In genomic region chr3R:11778012-11778865, dm6 we compare ENCODE assay signal across 6 fruit fly cellular contexts.
TF ChIP-seq lines count a peak whose summit lies in the region.

No protein-coding gene starts in this region.

- TF ChIP-seq CTCF in whole organism, embryonic (GFP tag; optimal IDR thresholded peaks at IDR 0.05; lab: Kevin White, UChicago), result no peak

TF ChIP-seq in whole organism, 6 proteins besides CTCF, POLR2A, EP300 and RAD21:
- TF ChIP-seq EcR (GFP tag; optimal IDR thresholded peaks at IDR 0.05; lab: Kevin White, UChicago) (no peak), pan (optimal IDR thresholded peaks at IDR 0.05; lab: Kevin White, UChicago) (peak; percentile 97), Dll (optimal IDR thresholded peaks at IDR 0.05; lab: Kevin White, UChicago) (peak; percentile 35), CG8478 (optimal IDR thresholded peaks at IDR 0.05; lab: Kevin White, UChicago) (no peak)

TF ChIP-seq in whole organism, adult, 20 proteins besides CTCF, POLR2A, EP300 and RAD21 (continues in another document):
- TF ChIP-seq ovo (GFP tag; optimal IDR thresholded peaks at IDR 0.05; lab: Kevin White, UChicago) (peak; percentile 70), Hr96 (GFP tag; optimal IDR thresholded peaks at IDR 0.05; lab: Kevin White, UChicago) (peak; percentile 79), pad (GFP tag; optimal IDR thresholded peaks at IDR 0.05; lab: Kevin White, UChicago) (peak; percentile 69), Clk (GFP tag; optimal IDR thresholded peaks at IDR 0.05; lab: Kevin White, UChicago) (peak; percentile 8), CG33017 (tag; optimal IDR thresholded peaks at IDR 0.05; lab: Kevin White, UChicago) (peak; percentile 15), cnc (optimal IDR thresholded peaks at IDR 0.05; lab: Kevin White, UChicago) (no peak), CG5204 (GFP tag; optimal IDR thresholded peaks at IDR 0.05; lab: Kevin White, UChicago) (peak; percentile 85), cic (GFP tag; optimal IDR thresholded peaks at IDR 0.05; lab: Kevin White, UChicago) (peak; percentile 76), CG14711 (tag; optimal IDR thresholded peaks at IDR 0.05; lab: Kevin White, UChicago) (peak; percentile 14), bab1 (GFP tag; optimal IDR thresholded peaks at IDR 0.05; lab: Kevin White, UChicago) (peak; percentile 39), CG12768 (GFP tag; optimal IDR thresholded peaks at IDR 0.05; lab: Kevin White, UChicago) (peak; percentile 74), Crg-1 (GFP tag; optimal IDR thresholded peaks at IDR 0.05; lab: Kevin White, UChicago) (peak; percentile 63), CG11617 (GFP tag; optimal IDR thresholded peaks at IDR 0.05; lab: Kevin White, UChicago) (peak; percentile 98), toe (GFP tag; optimal IDR thresholded peaks at IDR 0.05; lab: Kevin White, UChicago) (peak; percentile 68), tj (GFP tag; optimal IDR thresholded peaks at IDR 0.05; lab: Kevin White, UChicago) (peak; percentile 76), CG7045 (GFP tag; optimal IDR thresholded peaks at IDR 0.05; lab: Kevin White, UChicago) (peak; percentile 79), CG1620 (GFP tag; optimal IDR thresholded peaks at IDR 0.05; lab: Kevin White, UChicago) (peak; percentile 72)

TF ChIP-seq in whole organism, embryonic, 481 proteins besides CTCF, POLR2A, EP300 and RAD21 (continues in another document):
- TF ChIP-seq inv (GFP tag; IDR thresholded peaks at IDR 0.05; lab: Robert Waterston, UW; ENCODE audit: partially characterized antibody) (no peak), kni (GFP tag; optimal IDR thresholded peaks at IDR 0.05; lab: Kevin White, UChicago) (peak; percentile 97), CG1233 (GFP tag; optimal IDR thresholded peaks at IDR 0.05; lab: Kevin White, UChicago) (peak; percentile 56), gce (GFP tag; IDR thresholded peaks at IDR 0.05; lab: Robert Waterston, UW) (peak; percentile 58; the same call in 1 of the 3 replicates), tx (GFP tag; optimal IDR thresholded peaks at IDR 0.05; lab: Kevin White, UChicago) (peak; percentile 12), CG16779 (GFP tag; IDR thresholded peaks at IDR 0.05; lab: Robert Waterston, UW) (peak; percentile 74), Ets97D (GFP tag; optimal IDR thresholded peaks at IDR 0.05; lab: Kevin White, UChicago) (peak; percentile 65), CG1832 (GFP tag; optimal IDR thresholded peaks at IDR 0.05; lab: Kevin White, UChicago) (no peak), CG13624 (GFP tag; optimal IDR thresholded peaks at IDR 0.05; lab: Kevin White, UChicago) (peak; percentile 52), CG34224 (GFP tag; IDR thresholded peaks at IDR 0.05; lab: Robert Waterston, UW; ENCODE audit: partially characterized antibody) (no peak), Atf3 (GFP tag; optimal IDR thresholded peaks at IDR 0.05; lab: Kevin White, UChicago) (no peak), grn (GFP tag; optimal IDR thresholded peaks at IDR 0.05; lab: Kevin White, UChicago) (no peak), seq (GFP tag; IDR thresholded peaks at IDR 0.05; lab: Robert Waterston, UW) (peak; percentile 61; the same call in 1 of the 2 replicates), HLH3B (GFP tag; IDR thresholded peaks at IDR 0.05; lab: Robert Waterston, UW) (no peak), CG7987 (GFP tag; optimal IDR thresholded peaks at IDR 0.05; lab: Kevin White, UChicago) (peak; percentile 69), gcm2 (GFP tag; optimal IDR thresholded peaks at IDR 0.05; lab: Kevin White, UChicago) (peak; percentile 49), CG8765 (GFP tag; IDR thresholded peaks at IDR 0.05; lab: Robert Waterston, UW) (no peak)

TF ChIP-seq in whole organism, prepupa, 60 proteins besides CTCF, POLR2A, EP300 and RAD21 (continues in another document):
- no peak for TF ChIP-seq CG7368 (GFP tag; optimal IDR thresholded peaks at IDR 0.05; lab: Kevin White, UChicago)
- TF ChIP-seq CG6792 (GFP tag; optimal IDR thresholded peaks at IDR 0.05; lab: Kevin White, UChicago), result peak; percentile 65
- peak; percentile 99 for TF ChIP-seq Blimp-1 (GFP tag; optimal IDR thresholded peaks at IDR 0.05; lab: Kevin White, UChicago)
- TF ChIP-seq Sox14 (GFP tag; optimal IDR thresholded peaks at IDR 0.05; lab: Kevin White, UChicago), result peak; percentile 49
- peak; percentile 48 for TF ChIP-seq CG8119 (GFP tag; IDR thresholded peaks at IDR 0.05; lab: Robert Waterston, UW)
- peak; percentile 44 for TF ChIP-seq CG6808 (GFP tag; optimal IDR thresholded peaks at IDR 0.05; lab: Kevin White, UChicago)
- TF ChIP-seq ss (GFP tag; optimal IDR thresholded peaks at IDR 0.05; lab: Kevin White, UChicago), result peak; percentile 30 to 70
- peak; percentile 52 for TF ChIP-seq Sox102F (GFP tag; optimal IDR thresholded peaks at IDR 0.05; lab: Kevin White, UChicago)
- TF ChIP-seq CG3919 (GFP tag; optimal IDR thresholded peaks at IDR 0.05; lab: Kevin White, UChicago), result peak; percentile 65
- TF ChIP-seq CG4318 (GFP tag; optimal IDR thresholded peaks at IDR 0.05; lab: Kevin White, UChicago), result peak; percentile 79
- no peak for TF ChIP-seq fd85E (GFP tag; optimal IDR thresholded peaks at IDR 0.05; lab: Kevin White, UChicago)
- peak; percentile 8; the same call in 1 of the 2 replicates for TF ChIP-seq CG15336 (GFP tag; IDR thresholded peaks at IDR 0.05; lab: Robert Waterston, UW)
- no peak for TF ChIP-seq topi (GFP tag; optimal IDR thresholded peaks at IDR 0.05; lab: Kevin White, UChicago)
- TF ChIP-seq Ets96B (tag; optimal IDR thresholded peaks at IDR 0.05; lab: Kevin White, UChicago), result peak; percentile 42
- TF ChIP-seq dsx (GFP tag; optimal IDR thresholded peaks at IDR 0.05; lab: Kevin White, UChicago; ENCODE audit: poor library complexity, severe bottlenecking), result peak; percentile 58
- peak; percentile 81 for TF ChIP-seq CG6854 (GFP tag; optimal IDR thresholded peaks at IDR 0.05; lab: Kevin White, UChicago)
- peak; percentile 68 for TF ChIP-seq CG10631 (GFP tag; optimal IDR thresholded peaks at IDR 0.05; lab: Kevin White, UChicago)
- TF ChIP-seq Eip93F (GFP tag; optimal IDR thresholded peaks at IDR 0.05; lab: Kevin White, UChicago), result peak; percentile 28

TF ChIP-seq in whole organism, pupa, 21 proteins besides CTCF, POLR2A, EP300 and RAD21 (continues in another document):
- TF ChIP-seq Pif1B (GFP tag; optimal IDR thresholded peaks at IDR 0.05; lab: Kevin White, UChicago) (no peak), CG14655 (GFP tag; optimal IDR thresholded peaks at IDR 0.05; lab: Kevin White, UChicago) (peak; percentile 75), Pif1A (GFP tag; optimal IDR thresholded peaks at IDR 0.05; lab: Kevin White, UChicago) (peak; percentile 47), Snoo (tag; optimal IDR thresholded peaks at IDR 0.05; lab: Kevin White, UChicago) (peak; percentile 63), rn (GFP tag; IDR thresholded peaks at IDR 0.05; lab: Robert Waterston, UW) (0 out of 2 replicates have a peak, but pooled peaks have one; percentile 9), fd96Ca (GFP tag; IDR thresholded peaks at IDR 0.05; lab: Robert Waterston, UW) (peak; percentile 67), CG10348 (GFP tag; IDR thresholded peaks at IDR 0.05; lab: Robert Waterston, UW) (0 out of 2 replicates have a peak, but pooled peaks have one; percentile 5), EcR (GFP tag; optimal IDR thresholded peaks at IDR 0.05; lab: Kevin White, UChicago) (peak; percentile 55), CG17806 (tag; optimal IDR thresholded peaks at IDR 0.05; lab: Kevin White, UChicago) (no peak), Ets98B (GFP tag; IDR thresholded peaks at IDR 0.05; lab: Robert Waterston, UW) (peak; percentile 72), CG12605 (GFP tag; IDR thresholded peaks at IDR 0.05; lab: Robert Waterston, UW) (peak; percentile 64), CG32121 (GFP tag; IDR thresholded peaks at IDR 0.05; lab: Robert Waterston, UW) (peak; percentile 57; the same call in 1 of the 2 replicates), gl (tag; optimal IDR thresholded peaks at IDR 0.05; lab: Kevin White, UChicago) (peak; percentile 27), CG8159 (tag; optimal IDR thresholded peaks at IDR 0.05; lab: Kevin White, UChicago) (peak; percentile 57), CG13204 (GFP tag; optimal IDR thresholded peaks at IDR 0.05; lab: Kevin White, UChicago) (peak; percentile 61), CG8301 (tag; optimal IDR thresholded peaks at IDR 0.05; lab: Kevin White, UChicago) (no peak), CG4496 (GFP tag; IDR thresholded peaks at IDR 0.05; lab: Robert Waterston, UW) (peak; percentile 44; the same call in 1 of the 3 replicates), CG34367 (tag; optimal IDR thresholded peaks at IDR 0.05; lab: Kevin White, UChicago) (peak; percentile 57), CG15710 (tag; optimal IDR thresholded peaks at IDR 0.05; lab: Kevin White, UChicago) (peak; percentile 72)

TF ChIP-seq in whole organism, wandering third instar larva, 38 proteins besides CTCF, POLR2A, EP300 and RAD21:
- TF ChIP-seq OdsH (GFP tag; optimal IDR thresholded peaks at IDR 0.05; lab: Kevin White, UChicago), result peak; percentile 61
- peak; percentile 98 for TF ChIP-seq fru (GFP tag; optimal IDR thresholded peaks at IDR 0.05; lab: Kevin White, UChicago)
- TF ChIP-seq HLH106 (tag; optimal IDR thresholded peaks at IDR 0.05; lab: Kevin White, UChicago), result peak; percentile 55
- TF ChIP-seq Sp1 (GFP tag; optimal IDR thresholded peaks at IDR 0.05; lab: Kevin White, UChicago), result peak; percentile 70
- TF ChIP-seq woc (GFP tag; optimal IDR thresholded peaks at IDR 0.05; lab: Kevin White, UChicago), result peak; percentile 79
- peak; percentile 44 for TF ChIP-seq ey (GFP tag; optimal IDR thresholded peaks at IDR 0.05; lab: Kevin White, UChicago)
- TF ChIP-seq dsf (GFP tag; optimal IDR thresholded peaks at IDR 0.05; lab: Kevin White, UChicago; ENCODE audit: borderline replicate concordance), result no peak
- peak; percentile 16 for TF ChIP-seq br (GFP tag; optimal IDR thresholded peaks at IDR 0.05; lab: Kevin White, UChicago)
- peak; percentile 78 for TF ChIP-seq sv (GFP tag; optimal IDR thresholded peaks at IDR 0.05; lab: Kevin White, UChicago)
- TF ChIP-seq foxo (GFP tag; optimal IDR thresholded peaks at IDR 0.05; lab: Kevin White, UChicago), result peak; percentile 3 to 52
- peak; percentile 57 for TF ChIP-seq rgr (GFP tag; optimal IDR thresholded peaks at IDR 0.05; lab: Kevin White, UChicago)
- TF ChIP-seq N (GFP tag; optimal IDR thresholded peaks at IDR 0.05; lab: Kevin White, UChicago), result no peak
- TF ChIP-seq psq (GFP tag; optimal IDR thresholded peaks at IDR 0.05; lab: Kevin White, UChicago), result peak; percentile 67
- no peak for TF ChIP-seq Hr83 (GFP tag; optimal IDR thresholded peaks at IDR 0.05; lab: Kevin White, UChicago; ENCODE audit: poor library complexity, severe bottlenecking)
- peak; percentile 15 for TF ChIP-seq brk (GFP tag; optimal IDR thresholded peaks at IDR 0.05; lab: Kevin White, UChicago)
- peak; percentile 83 for TF ChIP-seq pan (optimal IDR thresholded peaks at IDR 0.05; lab: Kevin White, UChicago)
- TF ChIP-seq Dif (GFP tag; optimal IDR thresholded peaks at IDR 0.05; lab: Kevin White, UChicago; ENCODE audit: partially characterized antibody), result no peak
- TF ChIP-seq dmrt93B (GFP tag; optimal IDR thresholded peaks at IDR 0.05; lab: Kevin White, UChicago), result peak; percentile 64
- TF ChIP-seq Hr78 (GFP tag; optimal IDR thresholded peaks at IDR 0.05; lab: Kevin White, UChicago), result no peak
TF ChIP-seq in whole organism, wandering third instar larva: peak in this region for 14.
